Fruit fly (Drosophila melanogaster): ENCODE results near the gene Miro.

Miro gene

dm6 chr3R:24047998-24048511 is 9.4 kb upstream of the Miro start, which contains the start of gene Rox8 (continued):
- peak; percentile 36; the same call in 1 of the 3 replicates for TF ChIP-seq CG34422 (GFP tag; IDR thresholded peaks at IDR 0.05)
- TF ChIP-seq az2 (GFP tag; optimal IDR thresholded peaks at IDR 0.05), result peak; percentile 35
- peak; percentile 21 for TF ChIP-seq CG33213 (GFP tag; optimal IDR thresholded peaks at IDR 0.05)
- TF ChIP-seq wek (GFP tag; optimal IDR thresholded peaks at IDR 0.05), result no peak
- TF ChIP-seq croc (GFP tag; conservative IDR thresholded peaks at IDR 0.05), result no peak
- peak; percentile 22 for TF ChIP-seq CG18764 (GFP tag; optimal IDR thresholded peaks at IDR 0.05)
- no peak for TF ChIP-seq D19B (GFP tag; optimal IDR thresholded peaks at IDR 0.05)
- TF ChIP-seq CG14860 (GFP tag; IDR thresholded peaks at IDR 0.05; ENCODE audit: partially characterized antibody), result peak; percentile 44; the same call in 1 of the 3 replicates
- TF ChIP-seq CG7271 (tag; optimal IDR thresholded peaks at IDR 0.05), result no peak
- no peak for TF ChIP-seq Hey (tag; optimal IDR thresholded peaks at IDR 0.05)
- no peak for TF ChIP-seq al (GFP tag; IDR thresholded peaks at IDR 0.05)
- TF ChIP-seq tll (GFP tag; optimal IDR thresholded peaks at IDR 0.05), result no peak
- no peak for TF ChIP-seq ci (GFP tag; IDR thresholded peaks at IDR 0.05)
- peak; percentile 66 for TF ChIP-seq MBD-R2 (GFP tag; IDR thresholded peaks at IDR 0.05)
- 0 out of 3 replicates have a peak, but pooled peaks have one; percentile 58 for TF ChIP-seq hb (GFP tag; IDR thresholded peaks at IDR 0.05; ENCODE audit: partially characterized antibody)
- TF ChIP-seq CG31388 (GFP tag; optimal IDR thresholded peaks at IDR 0.05), result no peak
- TF ChIP-seq CG10543 (GFP tag; optimal IDR thresholded peaks at IDR 0.05), result peak; percentile 76
- peak; percentile 9 for TF ChIP-seq CG10209 (GFP tag; optimal IDR thresholded peaks at IDR 0.05)
- peak; percentile 54 for TF ChIP-seq nerfin-1 (tag; optimal IDR thresholded peaks at IDR 0.05)
- TF ChIP-seq CG32767 (GFP tag; IDR thresholded peaks at IDR 0.05), result no peak
- no peak for TF ChIP-seq Ptx1 (GFP tag; IDR thresholded peaks at IDR 0.05)
- TF ChIP-seq CG13775 (GFP tag; optimal IDR thresholded peaks at IDR 0.05), result peak; percentile 52
- TF ChIP-seq Rfx (GFP tag; IDR thresholded peaks at IDR 0.05), result peak; percentile 55
- no peak for TF ChIP-seq dysf (GFP tag; IDR thresholded peaks at IDR 0.05)
- peak; percentile 69 for TF ChIP-seq CG13894 (tag; optimal IDR thresholded peaks at IDR 0.05)
- no peak for TF ChIP-seq CG8478 (optimal IDR thresholded peaks at IDR 0.05)
- peak; percentile 3 for TF ChIP-seq Kr (GFP tag; optimal IDR thresholded peaks at IDR 0.05)
- TF ChIP-seq Xbp1 (GFP tag; optimal IDR thresholded peaks at IDR 0.05), result peak; percentile 38
- TF ChIP-seq CG13424 (tag; optimal IDR thresholded peaks at IDR 0.05), result peak; percentile 62
- peak; percentile 38 for TF ChIP-seq D19A (tag; optimal IDR thresholded peaks at IDR 0.05)
- TF ChIP-seq CG3847 (GFP tag; IDR thresholded peaks at IDR 0.05), result peak; percentile 34; the same call in 1 of the 2 replicates
- TF ChIP-seq knrl (GFP tag; IDR thresholded peaks at IDR 0.05; ENCODE audit: partially characterized antibody), result peak; percentile 47; the same call in 1 of the 3 replicates
- no peak for TF ChIP-seq CG2129 (GFP tag; IDR thresholded peaks at IDR 0.05; ENCODE audit: partially characterized antibody)
- TF ChIP-seq CG4360 (GFP tag; IDR thresholded peaks at IDR 0.05), result no peak
- TF ChIP-seq sob (GFP tag; IDR thresholded peaks at IDR 0.05), result 0 out of 2 replicates have a peak, but pooled peaks have one; percentile 10
- TF ChIP-seq CG7987 (GFP tag; optimal IDR thresholded peaks at IDR 0.05), result no peak
- peak in 1 of 2 experiments; percentile 26 for TF ChIP-seq chif (GFP tag; optimal IDR thresholded peaks at IDR 0.05)
- no peak for TF ChIP-seq CG12744 (GFP tag; optimal IDR thresholded peaks at IDR 0.05)
- peak; percentile 35; the same call in 1 of the 2 replicates for TF ChIP-seq seq (GFP tag; IDR thresholded peaks at IDR 0.05)
- TF ChIP-seq CG6854 (GFP tag; optimal IDR thresholded peaks at IDR 0.05), result no peak
- no peak for TF ChIP-seq CG15073 (GFP tag; optimal IDR thresholded peaks at IDR 0.05)
- TF ChIP-seq CG7786 (GFP tag; optimal IDR thresholded peaks at IDR 0.05), result no peak
- peak; percentile 31 for TF ChIP-seq odd (GFP tag; optimal IDR thresholded peaks at IDR 0.05)
- no peak for TF ChIP-seq MTF-1 (GFP tag; optimal IDR thresholded peaks at IDR 0.05; ENCODE audit: borderline replicate concordance)
- TF ChIP-seq chn (GFP tag; optimal IDR thresholded peaks at IDR 0.05), result peak; percentile 25
- no peak for TF ChIP-seq CG18011 (GFP tag; optimal IDR thresholded peaks at IDR 0.05)
- TF ChIP-seq CG6683 (GFP tag; optimal IDR thresholded peaks at IDR 0.05), result no peak
- no peak for TF ChIP-seq CG8281 (tag; optimal IDR thresholded peaks at IDR 0.05)
- TF ChIP-seq fru (optimal IDR thresholded peaks at IDR 0.05), result no peak
- TF ChIP-seq Atf-2 (GFP tag; optimal IDR thresholded peaks at IDR 0.05), result peak; percentile 19

Data from whole organism, embryonic.